Fruit fly (Drosophila melanogaster) S2 (cell line): ENCODE results near the gene TTLL6B.

Experiments used
- CG8478 ChIP-seq: fragments of >200 bp; optimal IDR thresholded peaks from 2 replicates; lab custom pipeline; 2018
- CTCF ChIP-seq, 2 experiments: fragments of >200 bp; optimal IDR thresholded peaks; 2 replicates each; lab custom pipeline; 2018

Gene TTLL6B

dm6 chr3R:27217465-27218059, 33.2 kb downstream of the TTLL6B start:
- TF ChIP-seq CTCF (optimal IDR thresholded peaks at IDR 0.05; lab: Kevin White, UChicago) (no peak), CG8478 (lab: Kevin White, UChicago) (no peak)

DNA sequence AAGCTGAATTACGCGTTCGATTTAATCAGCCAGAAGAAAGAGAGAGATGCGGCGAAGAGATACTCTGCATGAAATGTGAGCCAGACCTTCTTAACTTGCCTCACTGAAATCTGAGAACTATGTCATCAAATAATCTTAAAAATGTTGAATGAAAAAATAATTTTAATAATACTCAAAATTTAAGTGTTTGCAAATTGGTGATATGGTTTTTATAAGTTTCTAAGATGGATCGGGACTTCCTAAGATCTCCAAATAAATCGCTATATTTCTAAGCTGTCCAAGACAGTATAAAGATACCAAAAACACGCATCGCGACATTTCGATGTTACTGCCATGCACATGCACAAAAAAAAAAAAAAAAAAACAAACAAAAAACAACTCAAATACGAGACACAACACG, 35.9 kb downstream of the TTLL6B start:
- no peak for TF ChIP-seq CG8478 (lab: Kevin White, UChicago)
- TF ChIP-seq CTCF (optimal IDR thresholded peaks at IDR 0.05; lab: Kevin White, UChicago) = no peak

DNA sequence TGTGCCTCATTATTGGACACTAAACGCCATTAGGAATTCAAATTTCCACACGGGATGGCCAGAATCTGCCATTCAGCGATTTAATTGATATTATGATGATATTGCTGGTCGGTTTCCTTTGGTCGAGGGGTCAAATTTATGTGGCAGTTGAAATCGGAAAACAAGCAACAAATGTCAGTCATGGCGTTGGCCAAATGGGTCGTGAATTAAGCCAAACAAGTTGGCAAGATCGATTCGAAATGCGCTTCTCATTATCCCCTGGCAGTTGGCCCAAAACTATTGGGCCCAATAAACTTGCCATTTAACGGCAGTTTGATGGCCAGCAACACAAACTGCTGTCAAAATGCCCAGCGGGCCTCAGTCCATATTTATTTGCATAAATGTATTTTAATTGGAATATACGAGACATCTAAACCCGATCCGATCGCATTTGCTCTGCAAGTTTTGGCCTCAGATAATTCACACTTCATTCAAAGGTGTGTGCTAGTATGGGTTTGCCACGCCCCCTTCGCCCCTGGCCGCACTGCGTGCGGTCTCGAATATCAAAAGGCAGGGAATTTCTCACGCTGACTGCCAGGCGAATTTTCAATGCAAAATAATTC, 37.7 kb downstream of the TTLL6B start:
- TF ChIP-seq CTCF (optimal IDR thresholded peaks at IDR 0.05; lab: Kevin White, UChicago) = no peak
- no peak for TF ChIP-seq CG8478 (lab: Kevin White, UChicago)

DNA sequence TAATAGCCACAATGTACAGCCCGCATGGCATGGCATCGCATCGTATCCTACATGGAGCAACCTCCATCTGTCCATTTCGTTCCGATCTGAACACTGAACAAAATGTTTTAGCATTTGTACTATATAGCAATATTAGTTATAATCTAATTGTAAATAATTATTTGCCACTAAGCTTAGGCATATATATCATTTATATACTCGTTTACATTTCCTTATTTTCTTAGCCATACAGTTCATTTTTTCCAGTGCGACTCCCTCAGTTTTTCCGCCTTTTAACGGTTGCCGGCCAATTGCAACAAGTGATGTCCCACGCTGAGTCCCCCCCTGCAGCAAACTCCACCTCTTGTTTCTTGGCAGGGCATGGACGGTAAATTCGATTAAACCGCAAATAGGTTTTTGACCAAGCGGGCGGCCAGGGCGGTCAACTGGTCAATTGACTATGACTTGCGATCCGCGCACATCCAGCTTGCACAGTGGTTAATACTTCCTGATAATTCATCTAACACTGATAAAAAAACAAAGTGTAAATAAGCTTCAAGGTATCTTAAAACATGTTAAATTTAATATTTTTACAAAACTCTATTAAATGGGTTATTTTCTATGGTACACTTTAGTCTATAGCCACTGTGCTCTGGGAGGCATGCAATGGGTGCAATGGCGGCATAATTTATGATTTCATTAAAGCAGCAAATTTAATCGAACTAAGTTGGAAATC, 41.1 kb downstream of the TTLL6B start:
- no peak for TF ChIP-seq CTCF (optimal IDR thresholded peaks at IDR 0.05; lab: Kevin White, UChicago)
- no peak for TF ChIP-seq CG8478 (lab: Kevin White, UChicago)

DNA sequence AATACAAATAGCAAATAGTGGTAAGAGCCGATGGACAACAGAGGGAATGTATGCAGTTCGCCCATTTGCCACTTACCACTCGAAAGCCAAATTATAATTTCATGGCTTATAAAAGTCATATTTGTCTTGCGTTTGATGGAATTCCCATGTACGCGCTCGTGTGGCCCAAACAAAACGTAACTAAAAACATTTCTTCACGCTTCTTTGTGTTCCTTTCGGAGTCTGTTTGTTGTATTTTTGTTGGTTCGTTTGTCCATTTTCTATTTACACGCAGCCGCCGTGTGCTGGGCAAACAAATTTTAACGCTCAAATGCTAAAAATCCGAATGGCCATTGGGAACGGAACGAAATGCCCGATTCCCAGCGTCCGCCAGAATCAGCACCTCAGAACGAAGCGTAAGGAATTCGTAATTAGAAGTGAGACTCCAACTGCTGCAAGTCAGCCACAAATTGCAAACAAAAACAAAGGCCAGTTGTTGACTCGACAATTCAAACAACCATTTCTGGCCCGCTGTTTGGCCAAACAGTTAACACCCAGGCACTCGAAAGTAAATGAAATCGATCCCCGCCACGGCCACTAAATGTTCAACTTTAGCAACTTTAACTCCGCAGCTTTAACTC, 42.0 kb downstream of the TTLL6B start:
- no peak for TF ChIP-seq CG8478 (lab: Kevin White, UChicago)

DNA sequence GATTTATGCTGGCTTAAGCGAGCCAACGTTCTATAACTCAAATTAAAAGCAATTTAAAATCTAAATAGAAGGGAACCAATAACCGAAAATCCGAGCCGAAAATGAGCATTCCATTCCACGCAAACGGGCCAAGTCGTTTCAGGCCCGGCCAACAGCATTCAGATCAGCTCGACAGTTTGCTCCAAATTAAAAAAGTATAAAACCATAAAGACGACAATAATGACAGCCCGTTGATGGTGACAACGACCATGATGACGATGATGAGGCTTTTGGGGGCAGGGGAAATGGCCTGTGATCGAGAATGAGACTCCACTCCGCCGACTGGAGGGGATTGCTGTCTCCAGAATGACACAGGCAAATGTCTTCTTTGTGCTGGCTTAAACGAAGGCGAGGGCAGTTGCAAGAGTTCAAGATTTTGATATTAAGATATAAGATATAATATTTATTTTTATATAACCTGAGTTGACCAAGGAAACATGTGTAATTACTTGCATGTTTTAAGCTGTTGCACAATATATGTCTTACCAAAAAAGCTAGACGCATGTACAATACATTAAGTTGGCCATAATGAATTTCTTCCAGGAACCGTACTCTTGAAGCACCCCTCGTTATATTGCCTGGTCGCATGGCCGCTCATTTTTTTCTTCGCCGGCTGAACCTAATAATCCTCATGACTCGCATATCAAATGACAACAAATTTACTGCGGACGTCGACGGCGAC, 46.0 kb downstream of the TTLL6B start:
- TF ChIP-seq CTCF (optimal IDR thresholded peaks at IDR 0.05; lab: Kevin White, UChicago) (no peak), CG8478 (lab: Kevin White, UChicago) (no peak)

- TF ChIP-seq CG8478 (lab: Kevin White, UChicago) = no peak
- no peak for TF ChIP-seq CTCF (optimal IDR thresholded peaks at IDR 0.05; lab: Kevin White, UChicago)
Measured at dm6 chr3R:27203856-27204255, 47.0 kb downstream of the TTLL6B start.

DNA sequence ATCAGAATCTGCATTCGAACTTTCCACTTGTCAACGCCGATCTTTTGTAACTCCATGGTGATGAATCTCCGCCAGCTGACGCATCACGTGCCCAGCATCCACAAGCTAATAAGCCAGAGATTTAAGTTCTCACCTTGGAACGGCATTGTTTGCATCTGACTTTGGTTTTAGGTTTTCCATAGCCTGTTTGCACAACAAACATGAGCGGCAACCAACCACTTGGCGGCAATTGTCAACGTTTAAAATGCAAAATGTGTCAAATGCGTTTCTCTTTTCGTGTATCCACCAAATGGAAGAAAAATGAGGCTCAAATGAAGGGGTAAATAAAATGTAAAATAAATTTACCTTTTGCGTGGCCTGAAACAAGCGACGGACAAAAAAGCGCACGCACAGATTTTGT, 48.5 kb downstream of the TTLL6B start:
- TF ChIP-seq CTCF (optimal IDR thresholded peaks at IDR 0.05; lab: Kevin White, UChicago) (no peak), CG8478 (lab: Kevin White, UChicago) (no peak)

dm6 chr3R:27201538-27202281, 49.1 kb downstream of the TTLL6B start:
- TF ChIP-seq CG8478 (lab: Kevin White, UChicago) (no peak), CTCF (optimal IDR thresholded peaks at IDR 0.05; lab: Kevin White, UChicago) (no peak)

DNA sequence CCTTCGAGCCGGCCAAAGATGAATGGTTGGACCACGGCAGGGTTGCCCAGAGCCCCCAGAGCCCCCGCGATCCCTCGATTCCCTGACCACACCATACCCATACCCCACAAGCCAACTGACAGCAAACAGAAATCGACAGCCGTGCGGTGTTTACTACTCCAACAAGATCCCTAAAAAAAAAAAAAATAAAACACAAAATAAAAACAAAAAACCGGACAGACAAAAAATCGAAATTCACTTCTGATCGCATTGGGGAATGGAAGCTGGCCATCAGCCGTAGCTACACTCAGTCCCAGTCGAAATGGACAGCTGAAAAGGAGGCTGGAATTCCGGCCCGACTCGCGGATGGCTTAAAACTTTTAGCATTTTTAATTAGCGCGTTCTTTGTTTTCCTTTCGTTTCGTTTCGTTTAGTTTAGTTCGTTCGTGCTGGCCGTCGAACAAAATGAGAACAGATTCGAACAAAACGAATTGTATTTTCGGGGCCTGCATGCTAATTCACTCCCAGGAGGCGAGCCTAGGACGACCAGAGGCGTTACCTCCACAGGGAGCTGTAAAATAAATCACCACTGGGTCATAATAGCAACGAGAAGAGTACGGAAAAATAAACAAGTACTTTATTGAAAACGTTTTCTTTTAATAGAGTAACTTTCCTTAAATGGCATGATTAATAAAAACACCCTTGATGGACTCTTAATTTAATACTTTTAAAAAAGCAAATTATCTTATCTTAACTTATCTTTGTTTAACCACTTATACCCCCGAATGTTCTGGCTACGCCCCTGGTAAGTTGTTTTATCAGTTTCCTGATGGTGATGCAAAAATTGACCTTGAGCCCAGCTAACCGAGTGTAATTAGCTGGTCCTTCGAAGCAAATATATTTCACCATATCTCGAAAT, 51.7 kb downstream of the TTLL6B start:
- no peak for TF ChIP-seq CG8478 (lab: Kevin White, UChicago)
- no peak for TF ChIP-seq CTCF (optimal IDR thresholded peaks at IDR 0.05; lab: Kevin White, UChicago)
